Fruit fly (Drosophila melanogaster) whole organism, pupa: ENCODE data around the gene Gcn5.
A peak's percentile ranks its signal among the peaks of the same experiment; 100 is the strongest.

Experiments
- CG13204 ChIP-seq: fragments of 200-800 bp; sonication (Bioruptor generic); optimal IDR thresholded peaks from 2 replicates; lab custom pipeline; 2018; ENCODE audit warnings: missing biosample characterization, mild to moderate bottlenecking, missing genetic modification characterization, moderate library complexity
- CG14655 ChIP-seq: fragments of 200-800 bp; sonication (Bioruptor generic); optimal IDR thresholded peaks from 3 replicates; lab custom pipeline; 2017; ENCODE audit warnings: mild to moderate bottlenecking, missing biosample characterization, missing genetic modification reagents, missing genetic modification characterization
- CG15710 ChIP-seq: fragments of 200-800 bp; sonication (Bioruptor generic); optimal IDR thresholded peaks from 2 replicates; lab custom pipeline; 2018; ENCODE audit warnings: missing biosample characterization, mild to moderate bottlenecking, missing genetic modification characterization, moderate library complexity
- CG17806 ChIP-seq: fragments of 200-800 bp; sonication (Bioruptor generic); optimal IDR thresholded peaks from 2 replicates; lab custom pipeline; 2018; ENCODE audit warnings: missing biosample characterization, mild to moderate bottlenecking, missing genetic modification characterization, moderate library complexity
- CG34367 ChIP-seq: fragments of 200-800 bp; sonication (Bioruptor generic); optimal IDR thresholded peaks from 2 replicates; lab custom pipeline; 2018; ENCODE audit warnings: missing biosample characterization, mild to moderate bottlenecking, missing genetic modification characterization
- CG8301 ChIP-seq: fragments of 200-800 bp; sonication (Bioruptor generic); optimal IDR thresholded peaks from 2 replicates; lab custom pipeline; 2018; ENCODE audit warnings: missing biosample characterization, mild to moderate bottlenecking, missing genetic modification characterization
- EcR ChIP-seq: fragments of 200-800 bp; sonication (Bioruptor generic); optimal IDR thresholded peaks from 3 replicates; lab custom pipeline; 2019; ENCODE audit warnings: missing biosample characterization, missing genetic modification characterization, mild to moderate bottlenecking, moderate library complexity, missing genetic modification reagents
- Ets98B ChIP-seq: fragments of 200-800 bp; sonication (Bioruptor generic); IDR thresholded peaks from 2 replicates; pipeline ENCODE4 v1.3.6; 2022; ENCODE audit warnings: missing biosample characterization, missing genetic modification characterization
- Pif1A ChIP-seq: fragments of 200-800 bp; sonication (Bioruptor generic); optimal IDR thresholded peaks from 3 replicates; lab custom pipeline; 2016; ENCODE audit warnings: missing biosample characterization, missing genetic modification characterization
- Snoo ChIP-seq: fragments of 200-800 bp; sonication (Bioruptor generic); optimal IDR thresholded peaks from 3 replicates; lab custom pipeline; 2017; ENCODE audit warnings: missing biosample characterization, mild to moderate bottlenecking, missing genetic modification characterization, inconsistent platforms
- fd96Ca ChIP-seq: fragments of 200-800 bp; sonication (Bioruptor generic); IDR thresholded peaks from 3 replicates; pipeline ENCODE4 v1.3.6; 2022; ENCODE audit warnings: missing biosample characterization, missing genetic modification characterization
- gl ChIP-seq: fragments of 200-800 bp; sonication (Bioruptor generic); optimal IDR thresholded peaks from 2 replicates; lab custom pipeline; 2018; ENCODE audit warnings: missing biosample characterization, mild to moderate bottlenecking, missing genetic modification characterization
- rn ChIP-seq: fragments of 200-800 bp; sonication (Bioruptor generic); IDR thresholded peaks from 2 replicates; pipeline ENCODE4 v1.3.6; 2022; ENCODE audit warnings: missing biosample characterization, missing genetic modification characterization

DNA sequence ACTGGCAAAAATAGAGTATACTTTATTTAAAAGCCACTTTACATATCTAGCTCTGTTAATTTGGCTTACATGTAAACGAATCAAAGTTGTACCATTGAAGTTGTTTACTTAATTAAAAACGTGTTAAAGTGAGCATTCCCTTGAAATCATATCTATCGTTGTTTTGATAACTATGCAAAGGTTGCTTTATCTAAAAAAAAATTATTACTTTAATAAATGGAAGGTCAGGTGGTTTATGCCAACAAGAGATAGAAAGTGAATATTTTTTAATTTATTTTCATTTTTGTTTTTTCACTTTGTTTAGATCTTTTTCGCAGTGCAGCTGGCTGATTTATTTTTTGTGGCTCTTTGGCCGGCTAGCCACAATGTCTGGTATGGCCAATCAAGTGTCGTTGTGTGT lies 40.9 kb downstream of the Gcn5 start:
- TF ChIP-seq CG15710 (tag; lab: Kevin White, UChicago), result peak; percentile 65
- TF ChIP-seq Ets98B (GFP tag; lab: Robert Waterston, UW), result peak; percentile 77
- no peak for TF ChIP-seq Snoo
- TF ChIP-seq fd96Ca (GFP tag; lab: Robert Waterston, UW), result peak; percentile 50; the same call in 2 of the 3 replicates
- TF ChIP-seq CG34367 (tag; lab: Kevin White, UChicago), result peak; percentile 37
- peak; percentile 80 for TF ChIP-seq CG8301 (tag; lab: Kevin White, UChicago)
- TF ChIP-seq CG14655 (GFP tag; lab: Kevin White, UChicago), result peak; percentile 86
- TF ChIP-seq CG17806 (tag; lab: Kevin White, UChicago), result peak; percentile 51
- TF ChIP-seq gl (tag; lab: Kevin White, UChicago), result no peak
- TF ChIP-seq CG13204 (GFP tag; lab: Kevin White, UChicago), result peak; percentile 9
- TF ChIP-seq Pif1A, result peak; percentile 61
- peak; percentile 59; the same call in 1 of the 2 replicates for TF ChIP-seq rn
- TF ChIP-seq EcR (GFP tag; lab: Kevin White, UChicago), result no peak
